Fruit fly (Drosophila melanogaster): ENCODE data around the gene CG12093.

- TF ChIP-seq pan (optimal IDR thresholded peaks at IDR 0.05) (no peak), GATAd (GFP tag; optimal IDR thresholded peaks at IDR 0.05) (no peak), Myc (optimal IDR thresholded peaks at IDR 0.05) (no peak), psq (GFP tag; optimal IDR thresholded peaks at IDR 0.05) (no peak), Dfd (GFP tag; optimal IDR thresholded peaks at IDR 0.05) (no peak), OdsH (GFP tag; optimal IDR thresholded peaks at IDR 0.05) (no peak), sv (GFP tag; optimal IDR thresholded peaks at IDR 0.05) (no peak), Hr83 (GFP tag; optimal IDR thresholded peaks at IDR 0.05; ENCODE audit: poor library complexity, severe bottlenecking) (no peak)
Observed at dm6 chr3L:2744963-2745362, 28.8 kb downstream of the CG12093 start.
